In genomic region chr3L:2487248-2487647, dm6 we compare ENCODE assay signal across 1 fruit fly cellular context.
A peak's percentile ranks its signal among the peaks of the same experiment; 100 is the strongest.
TF ChIP-seq lines count a peak whose summit lies in the region.

No protein-coding gene starts in this region.

TF ChIP-seq in whole organism, embryonic, 481 proteins besides CTCF, POLR2A, EP300 and RAD21 (continued from another document):
- peak; percentile 6 for TF ChIP-seq D19A (tag; optimal IDR thresholded peaks at IDR 0.05; lab: Kevin White, UChicago)
- TF ChIP-seq dmrt99B (tag; optimal IDR thresholded peaks at IDR 0.05; lab: Kevin White, UChicago) = peak; percentile 42
- TF ChIP-seq CG18599 (GFP tag; optimal IDR thresholded peaks at IDR 0.05; lab: Kevin White, UChicago) = peak; percentile 0
- peak; percentile 71 for TF ChIP-seq lbe (GFP tag; optimal IDR thresholded peaks at IDR 0.05; lab: Kevin White, UChicago)
- no peak for TF ChIP-seq CG17186 (GFP tag; optimal IDR thresholded peaks at IDR 0.05; lab: Kevin White, UChicago)
- TF ChIP-seq Doc2 (GFP tag; IDR thresholded peaks at IDR 0.05; lab: Robert Waterston, UW) = no peak
- TF ChIP-seq HLH3B (GFP tag; IDR thresholded peaks at IDR 0.05; lab: Robert Waterston, UW) = no peak
- TF ChIP-seq CG42726 (GFP tag; IDR thresholded peaks at IDR 0.05; lab: Robert Waterston, UW; ENCODE audit: partially characterized antibody) = no peak
- TF ChIP-seq gem (tag; optimal IDR thresholded peaks at IDR 0.05; lab: Kevin White, UChicago) = peak; percentile 34
- peak; percentile 80 for TF ChIP-seq sens (GFP tag; lab: Kevin White, UChicago)
- peak in 1 of 2 experiments; percentile 1 for TF ChIP-seq Pdp1 (GFP tag; optimal IDR thresholded peaks at IDR 0.05; lab: Kevin White, UChicago)
- no peak for TF ChIP-seq slou (GFP tag; optimal IDR thresholded peaks at IDR 0.05; lab: Kevin White, UChicago)
- TF ChIP-seq CG31441 (GFP tag; IDR thresholded peaks at IDR 0.05; lab: Robert Waterston, UW) = 0 out of 2 replicates have a peak, but pooled peaks have one; percentile 18
- peak; percentile 8 for TF ChIP-seq Six4 (GFP tag; optimal IDR thresholded peaks at IDR 0.05; lab: Kevin White, UChicago)
- no peak for TF ChIP-seq kah (GFP tag; optimal IDR thresholded peaks at IDR 0.05; lab: Kevin White, UChicago)
- no peak for TF ChIP-seq CG15696 (tag; optimal IDR thresholded peaks at IDR 0.05; lab: Kevin White, UChicago)
- TF ChIP-seq cg (GFP tag; optimal IDR thresholded peaks at IDR 0.05; lab: Kevin White, UChicago) = no peak
- no peak for TF ChIP-seq CG17568 (GFP tag; optimal IDR thresholded peaks at IDR 0.05; lab: Kevin White, UChicago)
- peak; percentile 41 for TF ChIP-seq corto (GFP tag; optimal IDR thresholded peaks at IDR 0.05; lab: Kevin White, UChicago)
- no peak for TF ChIP-seq aop (GFP tag; IDR thresholded peaks at IDR 0.05; lab: Robert Waterston, UW)
- TF ChIP-seq CG17359 (tag; optimal IDR thresholded peaks at IDR 0.05; lab: Kevin White, UChicago) = peak; percentile 24
- TF ChIP-seq sisA (GFP tag; IDR thresholded peaks at IDR 0.05; lab: Robert Waterston, UW) = 0 out of 2 replicates have a peak, but pooled peaks have one; percentile 21
- TF ChIP-seq CG9727 (GFP tag; optimal IDR thresholded peaks at IDR 0.05; lab: Kevin White, UChicago) = peak; percentile 9
- TF ChIP-seq Nf-YB (GFP tag; optimal IDR thresholded peaks at IDR 0.05; lab: Kevin White, UChicago) = no peak
- TF ChIP-seq CG14710 (tag; optimal IDR thresholded peaks at IDR 0.05; lab: Kevin White, UChicago) = peak; percentile 32
- TF ChIP-seq amos (GFP tag; IDR thresholded peaks at IDR 0.05; lab: Robert Waterston, UW; ENCODE audit: partially characterized antibody) = no peak
- TF ChIP-seq row (GFP tag; IDR thresholded peaks at IDR 0.05; lab: Robert Waterston, UW) = 0 out of 3 replicates have a peak, but pooled peaks have one; percentile 16
